Fruit fly (Drosophila melanogaster) whole organism, prepupa: ENCODE measurements around the gene Arfrp1.

Experiments
- Blimp-1 ChIP-seq: fragments of 200-800 bp; sonication (Bioruptor generic); optimal IDR thresholded peaks from 3 replicates; lab custom pipeline; 2017; ENCODE audit warnings: missing biosample characterization, missing genetic modification characterization, mild to moderate bottlenecking, moderate library complexity, missing genetic modification reagents
- CG10631 ChIP-seq: fragments of 200-800 bp; sonication (Bioruptor generic); optimal IDR thresholded peaks from 2 replicates; lab custom pipeline; 2016; ENCODE audit warnings: missing biosample characterization, missing genetic modification characterization
- CG10669 ChIP-seq: fragments of 200-800 bp; sonication (Bioruptor generic); optimal IDR thresholded peaks from 3 replicates; lab custom pipeline; 2018; ENCODE audit warnings: missing biosample characterization, mild to moderate bottlenecking, missing genetic modification characterization, moderate library complexity
- CG11294 ChIP-seq: fragments of 200-800 bp; sonication (Bioruptor generic); IDR thresholded peaks from 2 replicates; pipeline ENCODE4 v1.3.6; 2022; ENCODE audit warnings: missing biosample characterization, missing genetic modification characterization
- CG11762 ChIP-seq: fragments of 200-800 bp; sonication (Bioruptor generic); optimal IDR thresholded peaks from 3 replicates; lab custom pipeline; 2016; ENCODE audit warnings: missing biosample characterization, missing genetic modification characterization; ENCODE audit not compliant: insufficient read depth
- CG11902 ChIP-seq: fragments of 200-800 bp; sonication (Bioruptor generic); optimal IDR thresholded peaks from 3 replicates; lab custom pipeline; 2016; ENCODE audit warnings: missing biosample characterization, missing genetic modification characterization
- CG15336 ChIP-seq: fragments of 200-800 bp; sonication (Bioruptor generic); IDR thresholded peaks from 2 replicates; pipeline ENCODE4 v1.3.6; 2022; ENCODE audit warnings: missing biosample characterization, missing genetic modification characterization
- CG1621 ChIP-seq: fragments of 200-800 bp; sonication (Bioruptor generic); optimal IDR thresholded peaks from 3 replicates; lab custom pipeline; 2018; ENCODE audit warnings: missing biosample characterization, mild to moderate bottlenecking, missing genetic modification characterization
- CG16779 ChIP-seq: fragments of 200-800 bp; sonication (Bioruptor generic); optimal IDR thresholded peaks from 3 replicates; lab custom pipeline; 2017; ENCODE audit warnings: missing biosample characterization, mild to moderate bottlenecking, missing genetic modification characterization
- CG3032 ChIP-seq: fragments of 200-800 bp; optimal IDR thresholded peaks from 2 replicates; lab custom pipeline; 2019; ENCODE audit warnings: missing biosample characterization, mild to moderate bottlenecking, missing genetic modification characterization, moderate library complexity
- CG31627 ChIP-seq: fragments of 200-800 bp; sonication (Bioruptor generic); optimal IDR thresholded peaks from 3 replicates; lab custom pipeline; 2016; ENCODE audit warnings: missing biosample characterization, missing genetic modification characterization
- CG32006 ChIP-seq: fragments of 200-800 bp; sonication (Bioruptor generic); optimal IDR thresholded peaks from 3 replicates; lab custom pipeline; 2017; ENCODE audit warnings: missing biosample characterization, mild to moderate bottlenecking, missing genetic modification characterization
- CG6163 ChIP-seq: fragments of 200-800 bp; sonication (Bioruptor generic); IDR thresholded peaks from 3 replicates; pipeline ENCODE4 v1.3.6; 2022; ENCODE audit warnings: missing biosample characterization, missing genetic modification characterization
- CG6276 ChIP-seq: fragments of 200-800 bp; sonication (Bioruptor generic); optimal IDR thresholded peaks from 2 replicates; lab custom pipeline; 2017; ENCODE audit warnings: missing biosample characterization, mild to moderate bottlenecking, missing genetic modification characterization
- CG6808 ChIP-seq: fragments of 200-800 bp; sonication (Bioruptor generic); optimal IDR thresholded peaks from 3 replicates; lab custom pipeline; 2017; ENCODE audit warnings: missing biosample characterization, missing genetic modification characterization, mild to moderate bottlenecking, moderate library complexity, missing genetic modification reagents
- CG6854 ChIP-seq: fragments of 200-800 bp; sonication (Bioruptor generic); optimal IDR thresholded peaks from 2 replicates; lab custom pipeline; 2017; ENCODE audit warnings: missing biosample characterization, mild to moderate bottlenecking, missing genetic modification characterization
- CG7368 ChIP-seq: fragments of 200-800 bp; sonication (Bioruptor generic); optimal IDR thresholded peaks from 3 replicates; lab custom pipeline; 2016; ENCODE audit warnings: missing biosample characterization, missing genetic modification characterization
- CG8119 ChIP-seq: fragments of 200-800 bp; sonication (Bioruptor generic); IDR thresholded peaks from 3 replicates; pipeline ENCODE4 v1.3.6; 2022; ENCODE audit warnings: missing biosample characterization, missing genetic modification characterization
- CG8319 ChIP-seq: fragments of 200-800 bp; sonication (Bioruptor generic); optimal IDR thresholded peaks from 3 replicates; lab custom pipeline; 2016; ENCODE audit warnings: missing biosample characterization, missing genetic modification characterization
- CG9139 ChIP-seq: fragments of 200-800 bp; sonication (Bioruptor generic); optimal IDR thresholded peaks from 3 replicates; lab custom pipeline; 2017; ENCODE audit warnings: missing biosample characterization, mild to moderate bottlenecking, missing genetic modification characterization
- Eip93F ChIP-seq: fragments of 200-800 bp; sonication (Bioruptor generic); optimal IDR thresholded peaks from 2 replicates; lab custom pipeline; 2016; ENCODE audit warnings: missing biosample characterization, mild to moderate bottlenecking, missing genetic modification characterization
- Ets21C ChIP-seq: fragments of 200-800 bp; sonication (Bioruptor generic); optimal IDR thresholded peaks from 3 replicates; lab custom pipeline; 2016; ENCODE audit warnings: missing biosample characterization, missing genetic modification characterization
- Ets96B ChIP-seq: fragments of 200-800 bp; optimal IDR thresholded peaks from 2 replicates; lab custom pipeline; 2019; ENCODE audit warnings: missing biosample characterization, mild to moderate bottlenecking, missing genetic modification characterization, moderate library complexity
- Gug ChIP-seq: fragments of 200-800 bp; sonication (Bioruptor generic); IDR thresholded peaks from 2 replicates; pipeline ENCODE4 v1.3.6; 2022; ENCODE audit warnings: missing biosample characterization, missing genetic modification characterization
- Hr38 ChIP-seq: sonication (Bioruptor generic); optimal IDR thresholded peaks from 2 replicates; lab custom pipeline; 2016; ENCODE audit warnings: missing biosample characterization, missing genetic modification characterization
- Hr4 ChIP-seq: fragments of 200-800 bp; sonication (Bioruptor generic); optimal IDR thresholded peaks from 3 replicates; lab custom pipeline; 2016; ENCODE audit warnings: missing biosample characterization, missing genetic modification characterization
- Lpt ChIP-seq: fragments of 200-800 bp; sonication (Bioruptor generic); optimal IDR thresholded peaks from 3 replicates; lab custom pipeline; 2016; ENCODE audit warnings: missing biosample characterization, missing genetic modification characterization
- Met ChIP-seq: fragments of 200-800 bp; sonication (Bioruptor generic); optimal IDR thresholded peaks from 3 replicates; lab custom pipeline; 2016; ENCODE audit warnings: missing biosample characterization, missing genetic modification characterization
- OdsH ChIP-seq: fragments of 200-800 bp; sonication (Bioruptor generic); optimal IDR thresholded peaks from 3 replicates; lab custom pipeline; 2016; ENCODE audit warnings: missing biosample characterization, missing genetic modification characterization
- Smox ChIP-seq: fragments of 200-800 bp; sonication (Bioruptor generic); optimal IDR thresholded peaks from 3 replicates; lab custom pipeline; 2016; ENCODE audit warnings: missing biosample characterization, missing genetic modification characterization
- Sox102F ChIP-seq: fragments of 200-800 bp; sonication (Bioruptor generic); optimal IDR thresholded peaks from 2 replicates; lab custom pipeline; 2016; ENCODE audit warnings: missing biosample characterization, mild to moderate bottlenecking, missing genetic modification characterization
- Sox14 ChIP-seq: fragments of 200-800 bp; sonication (Bioruptor generic); optimal IDR thresholded peaks from 3 replicates; lab custom pipeline; 2016; ENCODE audit warnings: missing biosample characterization, missing genetic modification characterization
- Sox15 ChIP-seq: fragments of 200-800 bp; sonication (Bioruptor generic); optimal IDR thresholded peaks from 3 replicates; lab custom pipeline; 2016; ENCODE audit warnings: missing biosample characterization, missing genetic modification characterization
- acj6 ChIP-seq: fragments of 200-800 bp; sonication (Bioruptor generic); optimal IDR thresholded peaks from 3 replicates; lab custom pipeline; 2016; ENCODE audit warnings: missing biosample characterization, missing genetic modification characterization
- cyc ChIP-seq: fragments of 200-800 bp; sonication (Bioruptor generic); optimal IDR thresholded peaks from 3 replicates; lab custom pipeline; 2016; ENCODE audit warnings: missing biosample characterization, missing genetic modification characterization
- dac ChIP-seq: fragments of 200-800 bp; sonication (Bioruptor generic); optimal IDR thresholded peaks from 2 replicates; lab custom pipeline; 2017; ENCODE audit warnings: missing biosample characterization, mild to moderate bottlenecking, missing genetic modification characterization
- dsx ChIP-seq: fragments of 200-800 bp; optimal IDR thresholded peaks from 3 replicates; lab custom pipeline; 2019; ENCODE audit warnings: missing biosample characterization, mild to moderate bottlenecking, missing genetic modification characterization, moderate library complexity; ENCODE audit not compliant: poor library complexity, severe bottlenecking
- esn ChIP-seq: fragments of 200-800 bp; sonication (Bioruptor generic); optimal IDR thresholded peaks from 2 replicates; lab custom pipeline; 2016; ENCODE audit warnings: missing biosample characterization, mild to moderate bottlenecking, missing genetic modification characterization, moderate library complexity
- fd59A ChIP-seq: fragments of 200-800 bp; sonication (Bioruptor generic); optimal IDR thresholded peaks from 2 replicates; lab custom pipeline; 2017; ENCODE audit warnings: missing biosample characterization, mild to moderate bottlenecking, missing genetic modification characterization, missing genetic modification reagents
- fd85E ChIP-seq: fragments of 200-800 bp; sonication (Bioruptor generic); optimal IDR thresholded peaks from 3 replicates; lab custom pipeline; 2016; ENCODE audit warnings: missing biosample characterization, missing genetic modification characterization
- lz ChIP-seq: fragments of 200-800 bp; sonication (Bioruptor generic); optimal IDR thresholded peaks from 3 replicates; lab custom pipeline; 2016; ENCODE audit warnings: missing biosample characterization, missing genetic modification characterization
- pdm3 ChIP-seq: fragments of 200-800 bp; sonication (Bioruptor generic); optimal IDR thresholded peaks from 3 replicates; lab custom pipeline; 2016; ENCODE audit warnings: missing biosample characterization, missing genetic modification characterization
- salr ChIP-seq, 2 experiments: fragments of 200-800 bp; sonication (Bioruptor generic); optimal IDR thresholded peaks; 3 replicates each; lab custom pipeline; 2016 to 2018; ENCODE audit warnings: missing biosample characterization in 2 of 2, missing genetic modification characterization in 2 of 2, mild to moderate bottlenecking in 1 of 2
- spab ChIP-seq: fragments of 200-800 bp; sonication (Bioruptor generic); optimal IDR thresholded peaks from 2 replicates; lab custom pipeline; 2017; ENCODE audit warnings: missing biosample characterization, mild to moderate bottlenecking, missing genetic modification characterization, missing genetic modification reagents
- ss ChIP-seq, 2 experiments: fragments of 200-800 bp; sonication (Bioruptor generic); optimal IDR thresholded peaks; 2 replicates in 1 of 2; 3 replicates in 1 of 2; lab custom pipeline; 2017 to 2018; ENCODE audit warnings: mild to moderate bottlenecking in 2 of 2, missing biosample characterization in 2 of 2, missing genetic modification characterization in 2 of 2, moderate library complexity in 1 of 2
- svp ChIP-seq: fragments of 200-800 bp; sonication (Bioruptor generic); peaks from one replicate; lab custom pipeline; 2016; ENCODE audit warnings: missing biosample characterization, missing genetic modification characterization
- topi ChIP-seq: fragments of 200-800 bp; sonication (Bioruptor generic); optimal IDR thresholded peaks from 3 replicates; lab custom pipeline; 2016; ENCODE audit warnings: missing biosample characterization, missing genetic modification characterization
- vri ChIP-seq: fragments of 200-800 bp; sonication (Bioruptor generic); optimal IDR thresholded peaks from 3 replicates; lab custom pipeline; 2016; ENCODE audit warnings: missing biosample characterization, mild to moderate bottlenecking, missing genetic modification characterization

The Arfrp1 gene

DNA sequence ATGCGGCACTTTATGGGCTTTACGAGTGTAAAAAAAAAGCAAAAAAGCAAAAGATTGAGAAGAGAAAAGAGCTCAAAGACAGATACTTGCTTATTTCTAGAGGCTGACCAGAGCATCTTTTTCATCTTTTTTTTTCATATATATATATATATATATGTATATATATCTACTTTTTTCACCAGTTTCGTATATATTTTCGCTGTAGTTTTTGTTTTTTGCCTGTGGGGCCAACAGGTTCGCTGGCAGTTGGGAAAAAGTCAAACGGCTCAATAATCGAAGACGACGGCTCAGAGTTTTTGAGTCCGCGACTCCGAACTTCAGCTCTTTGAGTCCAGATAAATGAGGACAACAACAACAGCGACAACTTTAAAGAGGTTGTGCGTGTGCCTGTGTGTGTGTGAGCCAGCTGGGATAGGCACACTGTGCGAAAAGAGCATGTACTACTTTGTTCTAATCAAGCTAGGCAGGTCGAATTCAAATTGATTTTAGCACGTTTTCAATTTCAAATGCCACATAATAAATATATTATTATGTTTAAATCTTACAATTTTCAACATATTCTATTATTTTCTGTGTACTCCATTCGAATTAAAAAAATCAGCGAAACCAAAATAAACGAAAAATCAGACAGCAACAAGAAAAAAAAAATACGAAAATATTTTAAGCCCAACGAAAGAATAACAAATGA is 39.9 kb upstream of the Arfrp1 start (continued):
- TF ChIP-seq dsx (GFP tag; lab: Kevin White, UChicago), result peak; percentile 59
- TF ChIP-seq vri (GFP tag; lab: Kevin White, UChicago), result peak; percentile 67
- TF ChIP-seq CG10631, result peak; percentile 84
- TF ChIP-seq dac (GFP tag; lab: Kevin White, UChicago), result peak; percentile 65
- TF ChIP-seq Eip93F, result peak; percentile 80
- TF ChIP-seq pdm3 (GFP tag; lab: Kevin White, UChicago), result peak; percentile 77
- TF ChIP-seq Met (GFP tag; lab: Kevin White, UChicago), result peak; percentile 86
- peak; percentile 41 to 62 for TF ChIP-seq salr (GFP tag; optimal IDR thresholded peaks at IDR 0.05; lab: Kevin White, UChicago)
- peak; percentile 88 for TF ChIP-seq esn
- TF ChIP-seq CG11762, result peak; percentile 76
- no peak for TF ChIP-seq CG16779 (tag; lab: Kevin White, UChicago)
- TF ChIP-seq fd85E, result peak; percentile 61
- TF ChIP-seq Sox14, result peak; percentile 63
- TF ChIP-seq CG7368 (GFP tag; lab: Kevin White, UChicago), result peak; percentile 82
- TF ChIP-seq Lpt (GFP tag; lab: Kevin White, UChicago), result peak; percentile 76
- TF ChIP-seq Hr4 (GFP tag; lab: Kevin White, UChicago), result peak; percentile 59
- peak; percentile 87 for TF ChIP-seq svp (GFP tag; lab: Kevin White, UChicago)
- TF ChIP-seq Sox102F (GFP tag; lab: Kevin White, UChicago), result peak; percentile 80
- peak; percentile 79 for TF ChIP-seq CG8119 (GFP tag; lab: Robert Waterston, UW)
- peak; percentile 56 for TF ChIP-seq Blimp-1 (GFP tag; lab: Kevin White, UChicago)
- peak; percentile 69 for TF ChIP-seq CG11902
- peak; percentile 82 for TF ChIP-seq acj6
- TF ChIP-seq Gug (GFP tag; lab: Robert Waterston, UW), result peak; percentile 44; the same call in 1 of the 2 replicates
- peak; percentile 74 for TF ChIP-seq Ets96B (tag; lab: Kevin White, UChicago)
- TF ChIP-seq CG6163 (GFP tag; lab: Robert Waterston, UW), result peak; percentile 92
- TF ChIP-seq spab (GFP tag; lab: Kevin White, UChicago), result peak; percentile 63
- peak; percentile 42 for TF ChIP-seq CG9139
- peak; percentile 75 for TF ChIP-seq CG10669 (GFP tag; lab: Kevin White, UChicago)
- peak; percentile 80 for TF ChIP-seq topi
- peak; percentile 31 to 72 for TF ChIP-seq ss (GFP tag; optimal IDR thresholded peaks at IDR 0.05; lab: Kevin White, UChicago)
- peak; percentile 76 for TF ChIP-seq CG3032 (tag; lab: Kevin White, UChicago)
- TF ChIP-seq Ets21C, result peak; percentile 39
- peak; percentile 73 for TF ChIP-seq CG8319 (GFP tag; lab: Kevin White, UChicago)
- TF ChIP-seq cyc (GFP tag; lab: Kevin White, UChicago), result peak; percentile 77
- TF ChIP-seq CG11294 (GFP tag; lab: Robert Waterston, UW), result peak; percentile 32; the same call in 1 of the 2 replicates
- TF ChIP-seq CG6854 (GFP tag; lab: Kevin White, UChicago), result peak; percentile 75
- TF ChIP-seq CG1621 (tag; lab: Kevin White, UChicago), result peak; percentile 72
- peak; percentile 73 for TF ChIP-seq CG32006 (GFP tag; lab: Kevin White, UChicago)
- no peak for TF ChIP-seq Hr38 (GFP tag; lab: Kevin White, UChicago)

DNA sequence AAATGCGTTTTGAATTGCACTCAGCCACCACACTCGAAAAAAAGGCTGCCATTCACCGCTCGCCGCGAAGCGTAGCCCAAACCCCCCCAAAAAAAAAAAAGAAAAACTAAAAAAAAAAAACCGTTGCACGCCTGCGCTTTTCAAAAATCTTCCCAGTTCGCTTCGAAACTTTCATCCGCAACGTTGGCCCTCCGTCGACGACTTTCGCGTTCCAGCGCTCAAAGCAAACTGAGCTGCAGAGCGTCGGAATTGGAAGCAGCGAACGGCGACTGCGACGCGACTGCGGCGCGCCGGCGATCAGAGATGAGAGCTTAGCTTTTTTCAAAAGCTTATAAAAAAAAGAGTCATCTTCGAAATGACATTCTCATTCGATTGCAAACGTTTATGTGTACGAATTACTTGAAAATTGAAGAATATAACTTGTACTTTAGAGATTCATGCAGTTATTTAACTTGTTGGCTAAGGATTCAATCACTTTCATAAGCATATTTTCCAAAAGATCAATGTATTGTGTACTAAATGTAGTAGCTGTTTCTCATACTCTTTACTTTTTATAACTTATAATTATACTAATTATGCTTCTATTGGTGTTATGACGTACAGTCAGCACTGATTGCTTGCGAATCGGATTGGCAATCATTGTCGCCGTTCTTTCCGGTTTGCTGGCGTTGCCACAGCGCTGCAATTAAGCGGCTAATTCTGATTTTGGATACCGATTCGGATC is 39.0 kb upstream of the Arfrp1 start, which contains the start of gene CG15365:
CG15365 (minus strand) TSS at position 230 of the 724 bp plus-strand sequence.
- TF ChIP-seq CG15336 (peak; percentile 39; the same call in 1 of the 2 replicates), CG6808 (GFP tag; lab: Kevin White, UChicago) (no peak), fd59A (GFP tag; lab: Kevin White, UChicago) (peak; percentile 5), Sox15 (GFP tag; lab: Kevin White, UChicago) (peak; percentile 1), OdsH (GFP tag; lab: Kevin White, UChicago) (peak; percentile 42), CG6163 (GFP tag; lab: Robert Waterston, UW) (peak; percentile 29; the same call in 1 of the 3 replicates), acj6 (peak; percentile 38), CG6854 (GFP tag; lab: Kevin White, UChicago) (no peak), Smox (GFP tag; lab: Kevin White, UChicago) (peak; percentile 66), Lpt (GFP tag; lab: Kevin White, UChicago) (no peak), svp (GFP tag; lab: Kevin White, UChicago) (peak; percentile 80), fd85E (no peak), CG6276 (GFP tag; lab: Kevin White, UChicago) (no peak), CG31627 (GFP tag; lab: Kevin White, UChicago) (peak; percentile 45), pdm3 (GFP tag; lab: Kevin White, UChicago) (peak; percentile 51), CG11762 (no peak), dac (GFP tag; lab: Kevin White, UChicago) (peak; percentile 32), lz (GFP tag; lab: Kevin White, UChicago) (peak; percentile 30)
